Worm (Caenorhabditis elegans): Measurements from ENCODE around the gene F26D2.16.

DNA sequence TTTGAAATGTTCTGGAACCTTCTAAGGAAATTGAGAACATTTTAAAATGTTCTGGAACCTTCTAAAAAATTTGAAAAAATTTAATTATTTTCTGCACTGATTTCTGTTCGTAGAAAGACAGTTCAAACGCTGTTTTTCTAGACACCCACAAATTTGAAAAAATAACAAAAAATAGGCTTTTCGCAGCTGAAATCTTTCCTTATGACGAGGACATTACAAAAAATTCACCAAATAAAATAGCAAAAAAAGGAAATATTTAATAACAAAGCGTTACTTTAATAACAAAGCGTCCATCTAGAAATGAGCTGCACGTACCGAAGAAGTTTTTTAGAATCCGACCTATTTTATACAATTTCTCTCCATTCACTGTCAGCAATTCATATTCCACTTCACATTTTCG, 24.0 kb upstream of the F26D2.16 start, which contains the start of gene srh-141:
- no peak for TF ChIP-seq ama-1 (optimal IDR thresholded peaks at IDR 0.05)
- TF ChIP-seq ama-1 (GFP tag; optimal IDR thresholded peaks at IDR 0.05) = no peak
- no peak for TF ChIP-seq him-1 (tag; optimal IDR thresholded peaks at IDR 0.05)
- TF ChIP-seq bed-2 (GFP tag; IDR thresholded peaks at IDR 0.05) = no peak
- TF ChIP-seq unc-62 (GFP tag; optimal IDR thresholded peaks at IDR 0.05) = no peak
- TF ChIP-seq mxl-1 (tag; optimal IDR thresholded peaks at IDR 0.05) = no peak
- TF ChIP-seq tlf-1 (GFP tag; optimal IDR thresholded peaks at IDR 0.05) = no peak
- TF ChIP-seq attf-6 (GFP tag; IDR thresholded peaks at IDR 0.05) = no peak
- no peak for TF ChIP-seq lin-35 (GFP tag; optimal IDR thresholded peaks at IDR 0.05)
- no peak for TF ChIP-seq Y67H2A.10 (GFP tag; conservative IDR thresholded peaks at IDR 0.05)

Data from whole organism, young adult.